Fruit fly (Drosophila melanogaster): ENCODE data around the gene mah.

The mah gene

DNA sequence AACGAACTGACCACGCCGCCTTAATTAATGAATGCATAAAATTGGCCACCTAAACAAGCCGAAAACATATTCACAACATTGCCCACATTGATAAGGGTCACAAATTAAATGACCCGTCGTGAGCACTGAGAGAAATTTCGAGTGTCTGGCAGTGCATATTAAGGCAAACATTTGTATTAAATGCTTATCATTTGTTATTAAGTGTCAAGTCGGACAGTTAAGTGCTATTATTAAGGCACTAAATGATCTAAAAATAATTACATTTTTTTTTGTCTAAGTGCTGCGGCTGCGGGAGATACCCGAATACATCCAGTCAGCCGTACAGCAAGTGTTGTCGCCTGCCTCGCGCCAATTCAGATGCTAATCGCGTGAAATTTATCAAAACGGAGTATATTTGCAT is 15.0 kb downstream of the mah start (continued):
- peak; percentile 72 for TF ChIP-seq lab (GFP tag; optimal IDR thresholded peaks at IDR 0.05)
- no peak for TF ChIP-seq Hand (GFP tag; optimal IDR thresholded peaks at IDR 0.05)
- peak; percentile 75 for TF ChIP-seq CG17328 (GFP tag; IDR thresholded peaks at IDR 0.05)
- TF ChIP-seq Sry-β (GFP tag; optimal IDR thresholded peaks at IDR 0.05), result no peak
- no peak; the same call in 1 of the 2 replicates for TF ChIP-seq CG9215 (GFP tag; IDR thresholded peaks at IDR 0.05)
- TF ChIP-seq Kr (GFP tag; optimal IDR thresholded peaks at IDR 0.05), result no peak
- no peak for TF ChIP-seq CG15011 (GFP tag; optimal IDR thresholded peaks at IDR 0.05)
- TF ChIP-seq grau (tag; optimal IDR thresholded peaks at IDR 0.05), result no peak
- TF ChIP-seq CG10147 (GFP tag; optimal IDR thresholded peaks at IDR 0.05), result peak; percentile 11
- TF ChIP-seq Antp (GFP tag; optimal IDR thresholded peaks at IDR 0.05), result peak; percentile 60
- peak; percentile 59 for TF ChIP-seq CG12942 (GFP tag; optimal IDR thresholded peaks at IDR 0.05)
- TF ChIP-seq CG12236 (GFP tag; optimal IDR thresholded peaks at IDR 0.05), result no peak
- 0 out of 2 replicates have a peak, but pooled peaks have one; percentile 19 for TF ChIP-seq Gsc (GFP tag; IDR thresholded peaks at IDR 0.05)
- peak in 1 of 2 experiments; percentile 32 for TF ChIP-seq Eip74EF (GFP tag; optimal IDR thresholded peaks at IDR 0.05)
- TF ChIP-seq pnt (GFP tag; optimal IDR thresholded peaks at IDR 0.05), result peak; percentile 48
- peak; percentile 61; the same call in 2 of the 3 replicates for TF ChIP-seq ase (GFP tag; IDR thresholded peaks at IDR 0.05)
- TF ChIP-seq ro (GFP tag; IDR thresholded peaks at IDR 0.05), result no peak
- peak; percentile 64 for TF ChIP-seq cwo (GFP tag; optimal IDR thresholded peaks at IDR 0.05)
- no peak for TF ChIP-seq CG6654 (GFP tag; optimal IDR thresholded peaks at IDR 0.05)
- TF ChIP-seq Pdp1 (GFP tag; optimal IDR thresholded peaks at IDR 0.05), result peak in 1 of 2 experiments; percentile 65
- no peak for TF ChIP-seq knrl (GFP tag; IDR thresholded peaks at IDR 0.05; ENCODE audit: partially characterized antibody)
- TF ChIP-seq vvl (GFP tag; IDR thresholded peaks at IDR 0.05), result peak; percentile 87; the same call in 1 of the 2 replicates
- TF ChIP-seq prd (optimal IDR thresholded peaks at IDR 0.05), result no peak
- TF ChIP-seq prd (GFP tag; IDR thresholded peaks at IDR 0.05), result peak; percentile 83
- TF ChIP-seq CG17912 (GFP tag; optimal IDR thresholded peaks at IDR 0.05), result no peak
- no peak for TF ChIP-seq twi (tag; optimal IDR thresholded peaks at IDR 0.05)
- TF ChIP-seq CG15696 (tag; optimal IDR thresholded peaks at IDR 0.05), result no peak
- no peak for TF ChIP-seq tup (GFP tag; optimal IDR thresholded peaks at IDR 0.05)
- TF ChIP-seq CG2116 (GFP tag; optimal IDR thresholded peaks at IDR 0.05), result no peak
- 0 out of 3 replicates have a peak, but pooled peaks have one; percentile 41 for TF ChIP-seq ken (GFP tag; IDR thresholded peaks at IDR 0.05)
- no peak for TF ChIP-seq ftz-f1 (GFP tag; optimal IDR thresholded peaks at IDR 0.05)
- TF ChIP-seq CG10543 (GFP tag; optimal IDR thresholded peaks at IDR 0.05), result no peak
- peak; percentile 32 for TF ChIP-seq fu2 (GFP tag; optimal IDR thresholded peaks at IDR 0.05)
- TF ChIP-seq CG12071 (GFP tag; optimal IDR thresholded peaks at IDR 0.05), result peak; percentile 63
- peak; percentile 42 for TF ChIP-seq Dad (GFP tag; optimal IDR thresholded peaks at IDR 0.05)
- no peak for TF ChIP-seq HLHmδ (GFP tag; optimal IDR thresholded peaks at IDR 0.05)
- TF ChIP-seq dm (GFP tag; optimal IDR thresholded peaks at IDR 0.05), result no peak
- no peak for TF ChIP-seq pzg (GFP tag; optimal IDR thresholded peaks at IDR 0.05)
- peak; percentile 69; the same call in 2 of the 3 replicates for TF ChIP-seq Mrtf (GFP tag; IDR thresholded peaks at IDR 0.05)
- TF ChIP-seq CG11696 (GFP tag; IDR thresholded peaks at IDR 0.05), result no peak
- TF ChIP-seq Awh (GFP tag; IDR thresholded peaks at IDR 0.05), result peak; percentile 61
- TF ChIP-seq unc-4 (GFP tag; IDR thresholded peaks at IDR 0.05; ENCODE audit: partially characterized antibody), result no peak
- TF ChIP-seq tio (GFP tag; optimal IDR thresholded peaks at IDR 0.05), result peak; percentile 36
- no peak for TF ChIP-seq Dp (GFP tag; optimal IDR thresholded peaks at IDR 0.05)
- no peak for TF ChIP-seq insv (GFP tag; optimal IDR thresholded peaks at IDR 0.05)
- no peak for TF ChIP-seq CG8765 (GFP tag; IDR thresholded peaks at IDR 0.05)
- no peak for TF ChIP-seq z (GFP tag; IDR thresholded peaks at IDR 0.05)
- TF ChIP-seq Max (GFP tag; optimal IDR thresholded peaks at IDR 0.05), result no peak
- peak; percentile 5 for TF ChIP-seq Jarid2 (GFP tag; optimal IDR thresholded peaks at IDR 0.05)
- peak; percentile 87 for TF ChIP-seq CG14441 (GFP tag; IDR thresholded peaks at IDR 0.05)
- TF ChIP-seq disco-r (GFP tag; optimal IDR thresholded peaks at IDR 0.05), result peak; percentile 27

All from whole organism, embryonic.